Fruit fly (Drosophila melanogaster): ENCODE measurements around the gene CG32695.

DNA sequence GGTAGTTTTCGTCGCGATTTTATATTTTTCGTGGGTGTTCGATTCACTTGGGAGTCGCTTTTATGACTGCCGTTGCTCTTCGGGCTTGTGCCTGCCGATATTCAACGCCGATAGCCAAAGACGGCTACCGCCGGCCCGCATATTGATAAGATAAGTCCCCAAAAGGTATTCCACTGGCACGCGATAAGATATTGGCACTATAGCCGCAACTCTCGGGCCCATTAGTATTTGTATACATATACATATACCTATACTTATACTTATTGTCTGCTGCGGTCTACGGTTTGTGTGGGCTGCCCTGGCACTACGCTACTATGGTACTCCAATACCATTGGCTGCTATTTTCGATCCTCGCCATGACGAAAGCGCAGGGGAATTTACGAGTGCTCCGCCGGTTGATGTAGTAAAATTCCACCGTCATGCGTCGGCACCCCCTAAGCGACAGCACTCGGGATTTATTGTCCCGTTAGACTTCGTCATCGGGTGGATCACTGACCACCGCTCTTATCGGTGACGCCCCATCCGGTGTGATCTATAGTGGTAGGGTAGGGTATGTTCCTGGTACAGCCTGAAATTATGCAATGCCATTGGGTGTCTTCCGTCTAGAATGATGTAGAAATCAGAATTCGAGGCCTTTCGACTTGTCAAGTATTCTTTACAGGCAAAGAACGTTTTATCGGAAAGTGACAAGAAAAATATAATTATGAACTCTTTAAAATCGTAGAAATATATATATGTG is 5.2 kb downstream of the CG32695 start, which contains the start of gene CG45060:
- TF ChIP-seq OdsH (GFP tag; optimal IDR thresholded peaks at IDR 0.05) (no peak), salr (GFP tag; optimal IDR thresholded peaks at IDR 0.05) (no peak), CG6854 (GFP tag; optimal IDR thresholded peaks at IDR 0.05) (no peak), CG34406 (GFP tag; optimal IDR thresholded peaks at IDR 0.05) (no peak), Sox102F (GFP tag; optimal IDR thresholded peaks at IDR 0.05) (no peak)

Measured in whole organism, prepupa.